Worm (Caenorhabditis elegans): Measurements from ENCODE around the gene mdt-28.

DNA sequence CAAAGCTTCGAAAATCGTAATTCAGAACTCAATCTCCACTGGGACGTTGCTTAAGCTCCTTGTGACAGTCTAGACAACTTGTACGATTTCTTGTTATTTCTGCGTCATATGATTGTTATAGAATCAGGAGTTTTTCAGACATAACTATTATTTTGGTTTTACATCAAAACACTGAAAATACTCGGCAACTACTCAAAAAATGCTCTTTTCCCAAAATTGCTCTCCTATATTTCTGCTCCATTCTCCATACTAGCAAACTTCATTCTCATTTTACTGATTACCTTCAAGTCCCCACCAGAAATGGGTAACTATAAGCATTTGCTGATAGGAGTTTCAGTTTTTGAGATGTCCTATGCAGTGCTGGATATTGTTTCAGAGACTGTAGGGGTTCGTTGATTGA is 46.3 kb upstream of the mdt-28 start, which contains the start of gene C55A1.1:
- no peak for TF ChIP-seq R02D3.7 (tag; optimal IDR thresholded peaks at IDR 0.05)
- no peak for TF ChIP-seq skn-1 (tag; optimal IDR thresholded peaks at IDR 0.05)
- no peak for TF ChIP-seq pqm-1 (tag; optimal IDR thresholded peaks at IDR 0.05)
- no peak for TF ChIP-seq elt-1 (tag; optimal IDR thresholded peaks at IDR 0.05)
- TF ChIP-seq aly-2 (tag; optimal IDR thresholded peaks at IDR 0.05) = no peak
- TF ChIP-seq unc-62 (GFP tag; optimal IDR thresholded peaks at IDR 0.05) = no peak
- no peak for TF ChIP-seq pha-4 (tag; optimal IDR thresholded peaks at IDR 0.05)
- TF ChIP-seq nhr-12 (tag; optimal IDR thresholded peaks at IDR 0.05) = no peak
- no peak for TF ChIP-seq lin-39 (tag; optimal IDR thresholded peaks at IDR 0.05)
- TF ChIP-seq sea-2 (GFP tag; optimal IDR thresholded peaks at IDR 0.05) = no peak
- TF ChIP-seq ceh-82 (tag; optimal IDR thresholded peaks at IDR 0.05) = no peak
- TF ChIP-seq nhr-77 (tag; optimal IDR thresholded peaks at IDR 0.05) = no peak

All from whole organism, L3 larva.